Fruit fly (Drosophila melanogaster): Measurements from ENCODE around the gene CG13001.

dm6 chrX:16906065-16906464 lies 36.6 kb downstream of the CG13001 start:
- no peak for TF ChIP-seq Jra (GFP tag; optimal IDR thresholded peaks at IDR 0.05)
- TF ChIP-seq brk (GFP tag; optimal IDR thresholded peaks at IDR 0.05): no peak
- TF ChIP-seq jim (GFP tag; optimal IDR thresholded peaks at IDR 0.05): no peak
- TF ChIP-seq Hr78 (GFP tag; optimal IDR thresholded peaks at IDR 0.05): no peak
- TF ChIP-seq br (GFP tag; optimal IDR thresholded peaks at IDR 0.05): no peak
- no peak for TF ChIP-seq lola (GFP tag; optimal IDR thresholded peaks at IDR 0.05)
- TF ChIP-seq pan (optimal IDR thresholded peaks at IDR 0.05): no peak
- TF ChIP-seq psq (GFP tag; optimal IDR thresholded peaks at IDR 0.05): no peak
- no peak for TF ChIP-seq Abd-B (GFP tag; optimal IDR thresholded peaks at IDR 0.05)
- no peak for TF ChIP-seq woc (GFP tag; optimal IDR thresholded peaks at IDR 0.05)
- TF ChIP-seq Vsx2 (GFP tag; optimal IDR thresholded peaks at IDR 0.05; ENCODE audit: partially characterized antibody): no peak
- no peak for TF ChIP-seq dsf (GFP tag; optimal IDR thresholded peaks at IDR 0.05; ENCODE audit: borderline replicate concordance)
- TF ChIP-seq foxo (GFP tag; optimal IDR thresholded peaks at IDR 0.05): no peak
- no peak for TF ChIP-seq Hnf4 (GFP tag; optimal IDR thresholded peaks at IDR 0.05)
